Worm (Caenorhabditis elegans): Measurements from ENCODE around the gene dmsr-15.

dmsr-15 gene

ce11 chrV:6778457-6778856, 50.2 kb downstream of the dmsr-15 start:
- TF ChIP-seq sma-3 (GFP tag; optimal IDR thresholded peaks at IDR 0.05) (no peak), nhr-10 (tag; optimal IDR thresholded peaks at IDR 0.05) (no peak), nhr-77 (tag; optimal IDR thresholded peaks at IDR 0.05) (no peak), sem-4 (tag; optimal IDR thresholded peaks at IDR 0.05) (no peak), egl-27 (tag; optimal IDR thresholded peaks at IDR 0.05) (no peak), Y55F3AM.14 (GFP tag; optimal IDR thresholded peaks at IDR 0.05) (no peak)
